Worm (Caenorhabditis elegans): ENCODE results near the gene snt-2.
A peak's percentile ranks its signal among the peaks of the same experiment; 100 is the strongest.

The snt-2 gene

ce11 chrIII:790591-790990 is 2.9 kb downstream of the snt-2 start:
- TF ChIP-seq sox-4 (tag; optimal IDR thresholded peaks at IDR 0.05) (peak; percentile 58), efl-3 (GFP tag; optimal IDR thresholded peaks at IDR 0.05) (no peak), nhr-71 (tag; optimal IDR thresholded peaks at IDR 0.05) (peak; percentile 13), zip-4 (GFP tag; optimal IDR thresholded peaks at IDR 0.05) (no peak), pax-3 (tag; optimal IDR thresholded peaks at IDR 0.05) (peak; percentile 46), fkh-4 (tag; optimal IDR thresholded peaks at IDR 0.05; ENCODE audit: borderline replicate concordance) (no peak), unc-30 (tag; optimal IDR thresholded peaks at IDR 0.05) (no peak), lin-13 (GFP tag; optimal IDR thresholded peaks at IDR 0.05) (no peak), efl-1 (optimal IDR thresholded peaks at IDR 0.05) (no peak), efl-1 (GFP tag; optimal IDR thresholded peaks at IDR 0.05 in 1 of 2) (peak in 1 of 2 experiments; percentile 77), fkh-8 (tag; optimal IDR thresholded peaks at IDR 0.05) (peak; percentile 39), lsy-2 (tag; optimal IDR thresholded peaks at IDR 0.05) (no peak), sptf-1 (tag; optimal IDR thresholded peaks at IDR 0.05) (no peak), snpc-4 (tag; optimal IDR thresholded peaks at IDR 0.05) (no peak), isw-1 (GFP tag; IDR thresholded peaks at IDR 0.05) (no peak), zag-1 (tag; optimal IDR thresholded peaks at IDR 0.05) (no peak), lin-35 (GFP tag; optimal IDR thresholded peaks at IDR 0.05) (no peak), aly-2 (tag; optimal IDR thresholded peaks at IDR 0.05) (no peak), Y116A8C.19 (tag; optimal IDR thresholded peaks at IDR 0.05; ENCODE audit: borderline replicate concordance) (no peak), nhr-47 (tag; optimal IDR thresholded peaks at IDR 0.05) (peak; percentile 57), ceh-90 (tag; optimal IDR thresholded peaks at IDR 0.05) (no peak), snu-23 (GFP tag; optimal IDR thresholded peaks at IDR 0.05) (no peak), unc-62 (GFP tag; optimal IDR thresholded peaks at IDR 0.05) (no peak), xbp-1 (tag; optimal IDR thresholded peaks at IDR 0.05) (no peak), rnt-1 (tag; optimal IDR thresholded peaks at IDR 0.05) (no peak), C04F5.9 (tag; optimal IDR thresholded peaks at IDR 0.05) (no peak), ceh-63 (GFP tag; optimal IDR thresholded peaks at IDR 0.05) (no peak), dsc-1 (tag; optimal IDR thresholded peaks at IDR 0.05) (peak; percentile 91), aha-1 (tag; optimal IDR thresholded peaks at IDR 0.05) (no peak)

- TF ChIP-seq isw-1 (GFP tag; IDR thresholded peaks at IDR 0.05) (no peak), snpc-4 (tag; optimal IDR thresholded peaks at IDR 0.05) (no peak), lir-3 (tag; optimal IDR thresholded peaks at IDR 0.05; ENCODE audit: poor library complexity) (no peak), skn-1 (tag; optimal IDR thresholded peaks at IDR 0.05) (no peak), mef-2 (tag; optimal IDR thresholded peaks at IDR 0.05) (no peak), unc-30 (tag; optimal IDR thresholded peaks at IDR 0.05) (no peak), ceh-63 (GFP tag; optimal IDR thresholded peaks at IDR 0.05) (no peak), efl-3 (GFP tag; optimal IDR thresholded peaks at IDR 0.05) (no peak), nhr-85 (tag) (peak; percentile 35), nhr-19 (GFP tag; conservative IDR thresholded peaks at IDR 0.05) (no peak), zip-4 (GFP tag; optimal IDR thresholded peaks at IDR 0.05) (no peak), nhr-76 (tag; optimal IDR thresholded peaks at IDR 0.05) (no peak), F16B12.6 (tag; optimal IDR thresholded peaks at IDR 0.05) (no peak), unc-98 (GFP tag; IDR thresholded peaks at IDR 0.05) (no peak), nhr-77 (tag; optimal IDR thresholded peaks at IDR 0.05) (no peak), fkh-4 (tag; optimal IDR thresholded peaks at IDR 0.05; ENCODE audit: borderline replicate concordance) (no peak), efl-1 (optimal IDR thresholded peaks at IDR 0.05) (no peak), efl-1 (GFP tag; optimal IDR thresholded peaks at IDR 0.05 in 1 of 2) (peak in 1 of 2 experiments; percentile 80), swsn-7 (tag; optimal IDR thresholded peaks at IDR 0.05) (peak; percentile 3), dsc-1 (tag; optimal IDR thresholded peaks at IDR 0.05) (peak; percentile 94), ceh-88 (GFP tag; IDR thresholded peaks at IDR 0.05) (no peak), rnt-1 (tag; optimal IDR thresholded peaks at IDR 0.05) (no peak), hlh-17 (GFP tag; optimal IDR thresholded peaks at IDR 0.05; ENCODE audit: borderline replicate concordance) (no peak), ces-1 (GFP tag; optimal IDR thresholded peaks at IDR 0.05) (no peak), elt-3 (tag; optimal IDR thresholded peaks at IDR 0.05) (no peak), sox-4 (tag; optimal IDR thresholded peaks at IDR 0.05) (peak; percentile 85), aly-2 (tag; optimal IDR thresholded peaks at IDR 0.05) (no peak), hlh-4 (tag; optimal IDR thresholded peaks at IDR 0.05) (no peak), sptf-1 (tag; optimal IDR thresholded peaks at IDR 0.05) (no peak), xbp-1 (tag; optimal IDR thresholded peaks at IDR 0.05) (peak; percentile 7), elt-2 (tag; optimal IDR thresholded peaks at IDR 0.05) (no peak), vab-15 (tag; optimal IDR thresholded peaks at IDR 0.05) (no peak), hpl-2 (GFP tag; optimal IDR thresholded peaks at IDR 0.05) (no peak), grh-1 (GFP tag; IDR thresholded peaks at IDR 0.05) (no peak), fkh-10 (GFP tag; optimal IDR thresholded peaks at IDR 0.05) (peak; percentile 18), lsy-2 (tag; optimal IDR thresholded peaks at IDR 0.05) (peak in 1 of 2 experiments; percentile 24), ztf-11 (tag; optimal IDR thresholded peaks at IDR 0.05) (no peak), nhr-47 (tag; optimal IDR thresholded peaks at IDR 0.05) (peak; percentile 56), C04F5.9 (tag; optimal IDR thresholded peaks at IDR 0.05) (no peak)
Observed at ce11 chrIII:789604-790003, 3.9 kb downstream of the snt-2 start.
